Worm (Caenorhabditis elegans) whole organism, L3 larva: Measurements from ENCODE around the gene lon-3.

Source experiments
- R02D3.7 ChIP-seq: fragments of 150-350 bp; optimal IDR thresholded peaks from 2 replicates; lab custom pipeline; 2014; ENCODE audit warnings: missing biosample characterization, missing genetic modification characterization
- aly-2 ChIP-seq: fragments of 150-350 bp; optimal IDR thresholded peaks from 2 replicates; lab custom pipeline; 2014; ENCODE audit warnings: missing biosample characterization, missing genetic modification characterization
- elt-2 ChIP-seq: sonication (generic microtip); optimal IDR thresholded peaks from 2 replicates; lab custom pipeline; 2016; ENCODE audit warnings: missing genetic modification reagents, mild to moderate bottlenecking, missing genetic modification characterization, missing compliant biosample characterization
- mdl-1 ChIP-seq: fragments of 150-350 bp; optimal IDR thresholded peaks from 2 replicates; lab custom pipeline; 2014; ENCODE audit warnings: missing biosample characterization, missing genetic modification characterization
- nhr-23 ChIP-seq: fragments of 150-350 bp; optimal IDR thresholded peaks from 2 replicates; lab custom pipeline; 2014; ENCODE audit warnings: missing biosample characterization, missing genetic modification reagents, missing genetic modification characterization
- nhr-237 ChIP-seq: fragments of 150-350 bp; optimal IDR thresholded peaks from 2 replicates; lab custom pipeline; 2014; ENCODE audit warnings: missing biosample characterization, missing genetic modification characterization
- nhr-25 ChIP-seq: sonication (generic microtip); optimal IDR thresholded peaks from 2 replicates; lab custom pipeline; 2017; ENCODE audit warnings: missing biosample characterization, missing genetic modification characterization
- nhr-28 ChIP-seq: fragments of 150-350 bp; optimal IDR thresholded peaks from 2 replicates; lab custom pipeline; 2014; ENCODE audit warnings: missing biosample characterization, missing genetic modification characterization
- nhr-77 ChIP-seq: fragments of 150-350 bp; optimal IDR thresholded peaks from 2 replicates; lab custom pipeline; 2014; ENCODE audit warnings: missing biosample characterization, missing genetic modification characterization
- skn-1 ChIP-seq: fragments of 150-350 bp; optimal IDR thresholded peaks from 2 replicates; lab custom pipeline; 2014; ENCODE audit warnings: missing biosample characterization, missing genetic modification characterization
- snpc-4 ChIP-seq: fragments of 150-350 bp; optimal IDR thresholded peaks from 2 replicates; lab custom pipeline; 2014; ENCODE audit warnings: missing biosample characterization, missing genetic modification characterization
- unc-62 ChIP-seq: fragments of 150-350 bp; sonication (generic microtip); optimal IDR thresholded peaks from 4 replicates; lab custom pipeline; 2014; ENCODE audit warnings: missing biosample characterization, missing genetic modification reagents, missing genetic modification characterization

- TF ChIP-seq unc-62 (GFP tag; lab: Kevin White, UChicago) (no peak), elt-2 (tag; lab: Kevin White, UChicago) (no peak), nhr-28 (tag; lab: Kevin White, UChicago) (no peak), snpc-4 (tag; lab: Kevin White, UChicago) (no peak), nhr-23 (no peak), nhr-25 (no peak), skn-1 (no peak), mdl-1 (tag; lab: Kevin White, UChicago) (no peak), aly-2 (tag; lab: Kevin White, UChicago) (no peak), nhr-237 (tag; lab: Kevin White, UChicago) (no peak), R02D3.7 (tag; lab: Kevin White, UChicago) (no peak), nhr-77 (tag; lab: Kevin White, UChicago) (no peak)
Observed at ce11 chrV:12154554-12154953, 43.9 kb downstream of the lon-3 start, which contains the start of gene C27A7.9.
